Fruit fly (Drosophila melanogaster): Measurements from ENCODE around the gene mTor.
A peak's percentile ranks its signal among the peaks of the same experiment; 100 is the strongest.

The mTor gene

dm6 chr2L:13004059-13004870, at the start of gene mTor, which contains the start of gene Vha68-1:
Gene mTor (plus strand): TSS chr2L:13004480.
Gene Vha68-1 (minus strand): TSS chr2L:13004107.
- TF ChIP-seq CTCF (optimal IDR thresholded peaks at IDR 0.05) (no peak), CG8478 (optimal IDR thresholded peaks at IDR 0.05) (no peak)

DNA sequence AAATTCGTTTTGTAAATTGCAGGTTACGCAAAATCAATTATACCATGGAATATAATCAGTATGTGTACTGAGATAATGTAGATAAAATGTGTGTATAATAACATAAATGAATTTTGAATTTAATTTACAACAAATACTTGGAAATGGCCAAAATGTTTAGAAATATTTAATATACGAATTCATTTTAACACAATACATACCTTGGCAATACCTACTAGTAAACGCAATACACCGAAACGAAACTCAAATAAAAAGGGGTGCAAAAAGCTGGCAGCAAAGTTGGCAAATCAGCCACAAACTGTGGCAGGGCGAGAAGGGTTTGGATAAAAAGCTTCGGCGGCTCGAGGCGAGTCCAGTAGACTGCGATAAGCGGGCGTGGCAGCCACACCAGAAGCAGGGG, 38.0 kb upstream of the mTor start, which contains the start of gene CG16800:
CG16800 (plus strand) TSS at position 301 of the 400 bp plus-strand sequence.
- TF ChIP-seq CTCF (optimal IDR thresholded peaks at IDR 0.05) = no peak
- no peak for TF ChIP-seq CG8478 (optimal IDR thresholded peaks at IDR 0.05)

DNA sequence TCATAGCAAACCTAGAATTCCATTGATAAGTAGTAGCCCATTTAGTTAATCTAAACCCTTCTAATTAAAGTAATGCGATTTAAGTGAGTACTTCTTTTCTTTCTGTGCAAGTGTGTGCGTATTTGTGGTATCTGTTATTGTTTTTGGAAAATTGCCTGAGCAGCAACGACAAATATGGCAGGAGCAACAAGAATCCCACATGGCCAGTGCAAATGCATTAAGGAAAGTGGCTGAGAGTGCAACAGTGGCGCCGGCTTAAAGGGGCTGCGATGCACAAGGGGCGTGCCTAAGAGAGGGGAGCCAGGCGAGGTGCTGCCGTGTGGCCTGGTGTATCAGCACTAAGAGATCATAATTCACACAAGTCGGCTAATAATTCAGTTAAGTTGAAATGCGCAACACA, 34.7 kb upstream of the mTor start:
- TF ChIP-seq CG8478 (optimal IDR thresholded peaks at IDR 0.05) (no peak), CTCF (optimal IDR thresholded peaks at IDR 0.05) (no peak)

- TF ChIP-seq CG8478 (optimal IDR thresholded peaks at IDR 0.05) = no peak
- TF ChIP-seq CTCF (optimal IDR thresholded peaks at IDR 0.05) = no peak
Measured at dm6 chr2L:12974045-12974539, 30.2 kb upstream of the mTor start, which contains the start of gene Vha68-2. Gene Vha68-2 (plus strand): TSS chr2L:12974322.

DNA sequence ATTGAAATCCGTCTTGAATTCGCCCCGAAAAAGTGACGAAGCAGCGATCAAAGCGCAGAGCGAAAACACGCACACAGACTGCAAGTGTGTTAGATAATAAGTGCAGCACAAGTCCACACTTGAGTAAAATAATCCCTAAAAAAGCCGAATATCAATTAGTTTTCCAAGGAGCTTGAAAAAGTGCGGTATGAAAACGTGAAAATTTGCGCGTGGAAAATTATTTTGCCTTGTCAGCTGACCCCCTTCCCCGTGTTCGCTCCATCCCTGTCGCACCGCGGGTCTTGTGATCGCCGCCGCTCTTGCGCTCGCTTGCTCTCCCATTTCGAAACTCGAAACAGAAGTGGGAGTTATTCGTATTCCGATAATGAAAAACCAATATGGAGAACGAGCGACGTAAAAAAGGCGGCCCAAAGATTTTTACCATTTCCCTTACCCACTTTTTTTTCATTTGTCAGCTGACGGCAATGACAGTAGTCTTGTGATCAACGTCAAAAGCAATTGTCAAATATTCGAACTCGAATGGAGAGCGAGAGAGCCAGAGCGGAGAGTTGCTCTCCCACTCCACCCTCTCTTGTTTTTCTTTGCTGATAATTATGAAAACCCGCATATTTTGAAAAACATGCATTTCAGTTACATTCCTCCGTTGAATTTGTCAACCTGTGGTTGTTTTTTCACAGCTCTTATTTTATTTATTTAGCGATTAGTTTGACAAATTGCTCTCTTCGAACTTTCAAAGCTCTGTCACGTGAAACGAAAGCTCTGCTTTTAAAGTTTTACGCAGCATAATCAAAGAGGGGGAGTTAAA, 29.5 kb upstream of the mTor start:
- TF ChIP-seq CTCF (optimal IDR thresholded peaks at IDR 0.05) = no peak
- no peak for TF ChIP-seq CG8478 (optimal IDR thresholded peaks at IDR 0.05)

DNA sequence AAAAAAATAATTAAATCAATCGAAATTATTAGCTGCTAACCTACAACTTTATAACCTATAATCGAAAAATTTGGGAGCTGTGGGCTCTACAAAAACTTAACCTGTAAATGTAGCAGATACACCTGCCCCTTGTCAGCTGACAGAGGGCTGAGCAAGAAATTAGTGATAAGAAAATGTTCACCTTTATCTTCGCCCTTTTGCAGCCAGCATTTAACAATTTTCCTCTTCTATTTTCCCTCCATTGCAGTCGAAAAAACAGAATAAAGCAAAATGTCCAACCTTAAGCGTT, 29.0 kb upstream of the mTor start:
- TF ChIP-seq CTCF (optimal IDR thresholded peaks at IDR 0.05) (no peak), CG8478 (optimal IDR thresholded peaks at IDR 0.05) (no peak)

DNA sequence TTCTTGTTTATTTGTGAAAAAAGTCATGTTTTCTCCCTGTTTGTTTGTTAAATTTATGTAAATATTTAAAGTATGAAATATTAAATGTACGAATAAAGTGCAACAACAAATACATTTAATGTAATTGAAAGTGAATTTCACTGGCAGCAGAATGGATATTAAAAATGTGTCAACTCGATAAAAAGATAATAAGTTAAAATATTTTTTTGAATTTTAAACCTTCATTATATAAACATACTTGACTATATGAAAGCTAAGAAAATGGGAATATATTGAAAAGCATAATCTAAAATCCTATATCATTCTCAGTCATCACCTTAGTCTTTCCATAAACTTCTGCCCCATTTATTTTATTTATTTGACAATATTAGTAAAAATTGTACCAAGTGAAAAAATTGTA, 25.8 kb upstream of the mTor start, which contains the start of gene Vha68-3:
Vha68-3 (plus strand) TSS at position 301 of the 400 bp plus-strand sequence.
- no peak for TF ChIP-seq CTCF (optimal IDR thresholded peaks at IDR 0.05)
- TF ChIP-seq CG8478 (optimal IDR thresholded peaks at IDR 0.05) = no peak

DNA sequence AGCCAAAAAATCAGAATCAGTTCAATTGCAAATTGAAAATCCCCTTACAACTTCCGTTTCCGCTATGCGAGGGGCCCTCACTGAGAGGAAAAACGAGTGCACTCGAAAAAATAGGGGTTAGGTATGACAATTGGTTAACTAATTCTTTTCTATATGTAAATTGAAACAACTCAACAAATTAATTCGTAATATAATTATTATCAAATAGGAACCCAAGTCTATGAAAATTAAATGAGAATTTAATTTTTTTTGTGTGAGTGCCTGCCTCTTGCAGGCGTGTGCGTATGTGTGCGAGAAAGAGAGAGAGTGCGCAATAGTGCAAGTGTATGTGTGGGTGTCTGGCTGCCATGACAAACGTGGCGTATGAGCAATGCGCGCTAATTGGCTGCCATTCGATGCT, 22.2 kb upstream of the mTor start:
- TF ChIP-seq CG8478 (optimal IDR thresholded peaks at IDR 0.05) (no peak), CTCF (optimal IDR thresholded peaks at IDR 0.05) (no peak)

DNA sequence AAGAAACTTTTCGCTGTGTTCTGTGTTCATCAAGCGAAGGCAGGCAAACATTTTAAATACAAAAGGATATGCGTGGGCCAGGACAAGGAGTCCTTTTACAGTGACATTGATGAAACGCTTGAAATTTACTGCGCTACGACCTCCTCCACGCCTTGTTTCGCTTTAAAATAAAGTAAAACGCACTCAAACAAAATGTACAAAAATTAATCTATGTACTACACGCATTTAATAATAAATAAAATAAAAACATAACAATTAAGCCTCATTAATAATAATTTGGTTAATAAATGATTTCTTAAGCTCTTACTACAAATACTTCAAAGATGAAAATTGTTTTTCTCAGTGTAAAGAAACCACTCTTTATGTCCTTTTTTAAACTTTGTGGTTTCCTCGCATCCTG, 19.2 kb upstream of the mTor start:
- TF ChIP-seq CG8478 (optimal IDR thresholded peaks at IDR 0.05) (no peak), CTCF (optimal IDR thresholded peaks at IDR 0.05) (no peak)

- TF ChIP-seq CG8478 (optimal IDR thresholded peaks at IDR 0.05) = no peak
- no peak for TF ChIP-seq CTCF (optimal IDR thresholded peaks at IDR 0.05)
Measured at dm6 chr2L:13000393-13001001, 3.8 kb upstream of the mTor start, which contains the start of gene Yip1d1. Gene Yip1d1 (minus strand): TSS chr2L:13000635.

- peak; percentile 83 to 85 for TF ChIP-seq CTCF (optimal IDR thresholded peaks at IDR 0.05)
- TF ChIP-seq CG8478 (optimal IDR thresholded peaks at IDR 0.05) = no peak
Measured at dm6 chr2L:13003659-13004058, 621 bp upstream of the mTor start.

- no peak for TF ChIP-seq CTCF (optimal IDR thresholded peaks at IDR 0.05)
- no peak for TF ChIP-seq CG8478 (optimal IDR thresholded peaks at IDR 0.05)
Measured at dm6 chr2L:13005304-13005703, 1.0 kb downstream of the mTor start.

DNA sequence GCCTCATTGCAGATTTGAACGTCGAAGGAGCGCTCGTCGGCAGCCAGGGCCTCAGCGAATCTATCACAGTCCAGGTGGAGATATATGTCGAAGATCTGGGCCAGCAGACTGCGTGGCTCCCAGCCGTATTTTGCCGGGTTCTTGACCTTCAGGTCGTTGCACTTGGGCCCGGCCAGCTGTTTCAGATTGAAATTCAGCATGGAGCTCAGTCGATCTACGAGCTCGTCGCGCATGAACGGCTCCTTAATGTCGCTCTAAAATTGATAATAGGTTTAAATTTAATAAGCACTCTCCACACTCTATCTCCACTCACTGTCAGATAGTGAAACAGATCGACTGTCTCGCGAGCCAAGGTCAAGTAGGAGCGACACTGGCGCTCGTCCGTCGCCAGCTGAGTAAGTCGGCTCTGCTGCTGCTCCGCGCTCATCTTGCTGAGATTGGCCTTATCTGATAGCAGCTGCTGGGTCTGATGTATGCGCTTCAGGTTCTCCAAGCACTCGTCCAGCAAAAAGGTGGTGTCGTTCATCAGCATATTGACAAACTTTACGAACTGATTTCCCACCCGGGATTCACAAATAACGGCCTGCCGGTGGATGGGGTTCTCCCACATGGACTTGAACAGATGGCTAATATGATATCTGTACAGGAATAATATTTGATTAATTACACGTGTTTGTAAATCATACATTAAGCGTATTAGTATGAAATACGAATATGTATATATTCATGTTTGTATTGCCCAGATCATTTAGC, 9.9 kb downstream of the mTor start:
- TF ChIP-seq CG8478 (optimal IDR thresholded peaks at IDR 0.05) = no peak
- TF ChIP-seq CTCF (optimal IDR thresholded peaks at IDR 0.05) = no peak

DNA sequence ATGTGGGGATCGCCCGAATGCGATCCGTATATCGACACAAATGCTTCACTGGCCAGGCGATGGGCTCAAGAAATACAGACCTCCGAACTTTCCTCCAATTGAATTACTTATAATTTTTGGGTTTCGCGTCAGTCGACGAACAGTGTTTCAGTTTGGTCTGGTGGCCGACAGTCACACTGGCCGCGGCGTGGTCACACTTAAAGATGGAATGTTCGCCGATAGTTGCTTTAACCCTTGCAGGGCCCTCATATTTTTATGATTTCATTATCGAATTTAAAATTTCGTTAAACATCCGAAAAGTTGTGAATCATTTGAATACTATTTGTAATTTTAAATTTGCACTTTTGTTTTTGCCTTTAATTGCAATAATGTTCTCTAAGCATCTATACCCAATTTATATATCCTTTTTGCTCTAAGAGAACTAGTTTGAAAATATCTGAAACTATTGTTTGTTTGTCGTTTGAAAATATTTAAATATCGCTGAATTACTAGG, 14.8 kb downstream of the mTor start, which contains the start of gene Ube4B:
Ube4B (minus strand) TSS at position 443 of the 493 bp plus-strand sequence.
- no peak for TF ChIP-seq CG8478 (optimal IDR thresholded peaks at IDR 0.05)
- TF ChIP-seq CTCF (optimal IDR thresholded peaks at IDR 0.05) = no peak

Data from S2 (cell line).